Worm (Caenorhabditis elegans): Measurements from ENCODE around the gene coq-6.

coq-6 gene

ce11 chrV:9312377-9312776 lies 24.2 kb upstream of the coq-6 start:
- peak; percentile 85 for TF ChIP-seq fkh-10 (GFP tag; optimal IDR thresholded peaks at IDR 0.05)
- TF ChIP-seq nhr-20 (tag; optimal IDR thresholded peaks at IDR 0.05): no peak
- no peak for TF ChIP-seq aha-1 (tag; optimal IDR thresholded peaks at IDR 0.05)
- peak; percentile 24 for TF ChIP-seq lin-14 (GFP tag; optimal IDR thresholded peaks at IDR 0.05)
- no peak for TF ChIP-seq unc-130 (tag; optimal IDR thresholded peaks at IDR 0.05)
- TF ChIP-seq efl-1 (optimal IDR thresholded peaks at IDR 0.05): no peak
- TF ChIP-seq efl-1 (GFP tag; optimal IDR thresholded peaks at IDR 0.05 in 1 of 2): peak in 1 of 2 experiments; percentile 59
- TF ChIP-seq unc-86 (tag; optimal IDR thresholded peaks at IDR 0.05): no peak

ce11 chrV:9314408-9314807 lies 22.2 kb upstream of the coq-6 start:
- TF ChIP-seq hlh-17 (GFP tag; optimal IDR thresholded peaks at IDR 0.05; ENCODE audit: borderline replicate concordance): no peak
- TF ChIP-seq Y116A8C.19 (tag; optimal IDR thresholded peaks at IDR 0.05; ENCODE audit: borderline replicate concordance): no peak
- no peak for TF ChIP-seq lin-14 (GFP tag; optimal IDR thresholded peaks at IDR 0.05)
- no peak for TF ChIP-seq skn-1 (tag; optimal IDR thresholded peaks at IDR 0.05)
- TF ChIP-seq lin-15B (tag; optimal IDR thresholded peaks at IDR 0.05): no peak
- no peak for TF ChIP-seq fkh-8 (tag; optimal IDR thresholded peaks at IDR 0.05)
- no peak for TF ChIP-seq alr-1 (tag; optimal IDR thresholded peaks at IDR 0.05; ENCODE audit: borderline replicate concordance)
- TF ChIP-seq tbx-2 (tag; optimal IDR thresholded peaks at IDR 0.05): no peak
- TF ChIP-seq dsc-1 (tag; optimal IDR thresholded peaks at IDR 0.05): no peak
- no peak for TF ChIP-seq xbp-1 (tag; optimal IDR thresholded peaks at IDR 0.05)
- no peak for TF ChIP-seq hpl-2 (GFP tag; optimal IDR thresholded peaks at IDR 0.05)
- no peak for TF ChIP-seq fkh-10 (GFP tag; optimal IDR thresholded peaks at IDR 0.05)
- no peak for TF ChIP-seq ces-1 (GFP tag; optimal IDR thresholded peaks at IDR 0.05)
- TF ChIP-seq F16B12.6 (tag; optimal IDR thresholded peaks at IDR 0.05): no peak
- TF ChIP-seq pax-3 (tag; optimal IDR thresholded peaks at IDR 0.05): no peak
- TF ChIP-seq nhr-47 (tag; optimal IDR thresholded peaks at IDR 0.05): no peak
- TF ChIP-seq snu-23 (GFP tag; optimal IDR thresholded peaks at IDR 0.05): no peak
- no peak for TF ChIP-seq ztf-4 (tag; optimal IDR thresholded peaks at IDR 0.05)

DNA sequence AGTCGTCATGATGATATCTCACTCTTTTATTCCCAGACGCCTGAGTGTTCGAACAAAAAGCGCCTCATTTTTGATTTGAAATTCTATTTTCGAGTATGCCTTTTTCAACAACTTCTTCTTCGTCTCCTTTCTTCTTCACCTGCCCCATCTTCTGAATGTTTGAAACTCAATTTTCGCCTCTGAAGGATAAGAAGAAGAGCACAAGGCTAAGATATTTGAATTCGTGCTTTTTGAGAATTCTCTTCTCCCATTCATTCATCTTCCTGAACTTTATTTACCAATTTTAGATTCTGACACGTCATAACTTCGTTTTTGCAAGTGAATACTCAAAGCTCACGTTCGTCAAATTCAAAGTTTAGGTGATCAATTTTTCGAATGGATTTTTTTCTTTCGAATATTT lies 19.6 kb upstream of the coq-6 start:
- TF ChIP-seq ceh-63 (GFP tag; optimal IDR thresholded peaks at IDR 0.05): no peak
- peak; percentile 80 for TF ChIP-seq fkh-10 (GFP tag; optimal IDR thresholded peaks at IDR 0.05)
- TF ChIP-seq lin-14 (GFP tag; optimal IDR thresholded peaks at IDR 0.05): peak; percentile 29

DNA sequence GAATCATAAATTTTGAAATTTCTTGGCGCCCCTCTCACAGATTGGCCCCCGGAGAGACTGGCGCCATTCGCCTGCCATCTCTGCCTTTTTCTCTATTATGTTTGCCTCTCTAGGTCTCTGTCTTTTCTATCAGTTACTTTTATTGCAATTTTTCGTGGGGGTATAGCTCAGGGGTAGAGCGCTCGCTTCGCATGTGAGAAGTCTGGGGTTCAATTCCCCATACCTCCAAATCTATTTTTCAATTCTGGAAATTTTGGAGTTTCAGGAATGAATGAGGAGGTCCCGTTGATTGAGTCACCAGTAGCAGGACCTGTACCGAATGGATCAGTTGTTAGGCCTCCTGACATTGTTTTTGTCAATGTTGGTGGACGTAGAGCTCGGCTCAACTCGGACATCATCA lies 18.5 kb upstream of the coq-6 start, which contains the start of gene kvs-3:
Gene kvs-3 (plus strand): TSS at position 266 of the 400 bp plus-strand sequence.
- TF ChIP-seq ztf-11 (tag; optimal IDR thresholded peaks at IDR 0.05): peak in 1 of 2 experiments; percentile 29
- TF ChIP-seq nhr-237 (tag; optimal IDR thresholded peaks at IDR 0.05): no peak
- peak; percentile 54 for TF ChIP-seq snu-23 (GFP tag; optimal IDR thresholded peaks at IDR 0.05)
- TF ChIP-seq ceh-63 (GFP tag; optimal IDR thresholded peaks at IDR 0.05): no peak
- TF ChIP-seq unc-98 (GFP tag; IDR thresholded peaks at IDR 0.05): no peak
- TF ChIP-seq swsn-7 (tag; optimal IDR thresholded peaks at IDR 0.05): peak; percentile 30
- no peak for TF ChIP-seq efl-3 (GFP tag; optimal IDR thresholded peaks at IDR 0.05)
- no peak for TF ChIP-seq hlh-17 (GFP tag; optimal IDR thresholded peaks at IDR 0.05; ENCODE audit: borderline replicate concordance)
- TF ChIP-seq alr-1 (tag; optimal IDR thresholded peaks at IDR 0.05; ENCODE audit: borderline replicate concordance): no peak
- no peak for TF ChIP-seq unc-30 (tag; optimal IDR thresholded peaks at IDR 0.05)
- TF ChIP-seq zag-1 (tag; optimal IDR thresholded peaks at IDR 0.05): no peak
- no peak for TF ChIP-seq pqm-1 (tag; optimal IDR thresholded peaks at IDR 0.05)
- TF ChIP-seq nhr-11 (tag; optimal IDR thresholded peaks at IDR 0.05): no peak
- peak; percentile 19 for TF ChIP-seq xbp-1 (tag; optimal IDR thresholded peaks at IDR 0.05)
- peak; percentile 15 to 22 for TF ChIP-seq efl-1 (optimal IDR thresholded peaks at IDR 0.05)
- peak in 1 of 2 experiments; percentile 93 for TF ChIP-seq efl-1 (GFP tag; optimal IDR thresholded peaks at IDR 0.05 in 1 of 2)
- no peak for TF ChIP-seq unc-86 (tag; optimal IDR thresholded peaks at IDR 0.05)
- peak; percentile 9 for TF ChIP-seq unc-130 (tag; optimal IDR thresholded peaks at IDR 0.05)
- peak; percentile 6 for TF ChIP-seq blmp-1 (tag; optimal IDR thresholded peaks at IDR 0.05)
- peak in 1 of 2 experiments; percentile 51 for TF ChIP-seq mdl-1 (tag; optimal IDR thresholded peaks at IDR 0.05)
- TF ChIP-seq dsc-1 (tag; optimal IDR thresholded peaks at IDR 0.05): peak; percentile 36
- peak; percentile 57 for TF ChIP-seq mep-1 (tag; optimal IDR thresholded peaks at IDR 0.05)
- peak; percentile 34 for TF ChIP-seq lin-14 (GFP tag; optimal IDR thresholded peaks at IDR 0.05)
- no peak for TF ChIP-seq egl-13 (tag; optimal IDR thresholded peaks at IDR 0.05)
- no peak for TF ChIP-seq zip-4 (GFP tag; optimal IDR thresholded peaks at IDR 0.05)
- no peak for TF ChIP-seq sptf-1 (tag; optimal IDR thresholded peaks at IDR 0.05)
- peak; percentile 50 for TF ChIP-seq nhr-20 (tag; optimal IDR thresholded peaks at IDR 0.05)
- peak; percentile 55 for TF ChIP-seq nhr-85 (tag)
- peak; percentile 55 for TF ChIP-seq nhr-47 (tag; optimal IDR thresholded peaks at IDR 0.05)
- peak; percentile 59 for TF ChIP-seq nhr-71 (tag; optimal IDR thresholded peaks at IDR 0.05)
- TF ChIP-seq C16A3.4 (tag; optimal IDR thresholded peaks at IDR 0.05): peak; percentile 33
- TF ChIP-seq mab-9 (GFP tag; IDR thresholded peaks at IDR 0.05): 0 out of 2 replicates have a peak, but pooled peaks have one; percentile 34
- no peak for TF ChIP-seq fkh-4 (tag; optimal IDR thresholded peaks at IDR 0.05; ENCODE audit: borderline replicate concordance)
- peak; percentile 30 for TF ChIP-seq tbx-2 (tag; optimal IDR thresholded peaks at IDR 0.05)

All from whole organism, L1 larva.